Fruit fly (Drosophila melanogaster) S2 (cell line): ENCODE data around the gene sturkopf.

Source experiments
- CG8478 ChIP-seq: fragments of >200 bp; optimal IDR thresholded peaks from 2 replicates; lab custom pipeline; 2018
- CTCF ChIP-seq, 2 experiments: fragments of >200 bp; optimal IDR thresholded peaks; 2 replicates each; lab custom pipeline; 2018

DNA sequence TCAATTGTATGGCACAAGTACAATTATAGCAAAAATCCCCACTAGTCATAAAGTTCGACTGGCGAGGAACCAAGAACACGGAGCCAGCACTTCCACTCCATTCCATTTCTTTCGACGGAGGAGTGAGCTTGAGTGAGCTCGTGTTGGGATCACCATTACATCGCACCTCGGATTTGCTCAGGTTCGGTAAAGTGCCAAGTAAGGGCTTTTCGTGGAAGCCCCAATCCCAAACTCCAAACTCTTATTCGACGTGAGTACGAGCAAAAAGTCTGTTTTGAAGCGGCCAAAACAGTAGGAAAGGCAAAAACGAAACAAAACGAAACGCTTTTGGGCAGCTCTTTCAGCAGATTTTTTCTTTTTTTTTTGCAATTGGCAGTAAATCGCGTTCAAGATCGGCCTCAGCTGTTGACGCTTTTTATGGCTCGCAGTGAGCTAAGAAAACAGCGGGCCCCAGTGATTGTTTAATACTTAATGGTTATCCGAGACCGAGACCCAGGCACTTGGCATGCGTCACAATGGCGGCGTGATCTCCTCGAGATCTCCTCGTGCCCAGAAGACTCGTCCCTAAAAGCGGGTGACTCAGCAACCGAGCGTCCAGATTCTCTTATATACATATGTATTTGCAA is 7.9 kb upstream of the sturkopf start:
- TF ChIP-seq CTCF (optimal IDR thresholded peaks at IDR 0.05; lab: Kevin White, UChicago) (no peak), CG8478 (no peak)
